Fruit fly (Drosophila melanogaster) whole organism, embryonic: ENCODE measurements around the gene CG33172.

ENCODE experiments used
- Adf1 ChIP-seq: fragments of 200-800 bp; sonication (Bioruptor generic); IDR thresholded peaks from 2 replicates; pipeline ENCODE4 v1.3.6; 2022; ENCODE audit warnings: missing biosample characterization, missing genetic modification characterization
- Aef1 ChIP-seq: fragments of 200-800 bp; sonication (Bioruptor generic); IDR thresholded peaks from 3 replicates; pipeline ENCODE4 v1.3.6; 2022; ENCODE audit warnings: missing biosample characterization, missing genetic modification characterization
- B-H1 ChIP-seq: fragments of 200-800 bp; sonication (Bioruptor generic); IDR thresholded peaks from 3 replicates; pipeline ENCODE4 v1.3.6; 2022; ENCODE audit warnings: missing biosample characterization, missing genetic modification characterization
- Blimp-1 ChIP-seq: fragments of 200-800 bp; sonication (Bioruptor generic); optimal IDR thresholded peaks from 3 replicates; lab custom pipeline; 2018; ENCODE audit warnings: missing biosample characterization, missing genetic modification characterization, mild to moderate bottlenecking, moderate library complexity, missing genetic modification reagents
- Bteb2 ChIP-seq: fragments of 200-800 bp; sonication (Bioruptor generic); optimal IDR thresholded peaks from 2 replicates; lab custom pipeline; 2016; ENCODE audit warnings: missing biosample characterization, missing genetic modification characterization
- CG10543 ChIP-seq: fragments of 200-800 bp; sonication (Bioruptor generic); optimal IDR thresholded peaks from 3 replicates; lab custom pipeline; 2017; ENCODE audit warnings: missing biosample characterization, mild to moderate bottlenecking, missing genetic modification characterization, moderate library complexity
- CG10979 ChIP-seq: fragments of 200-800 bp; sonication (Bioruptor generic); optimal IDR thresholded peaks from 2 replicates; lab custom pipeline; 2018; ENCODE audit warnings: missing biosample characterization, mild to moderate bottlenecking, missing genetic modification characterization, moderate library complexity
- CG11247 ChIP-seq: fragments of 200-800 bp; sonication (Bioruptor generic); IDR thresholded peaks from 2 replicates; pipeline ENCODE4 v1.3.6; 2022; ENCODE audit warnings: missing biosample characterization, missing genetic modification characterization
- CG12299 ChIP-seq: fragments of 200-800 bp; sonication (Bioruptor generic); optimal IDR thresholded peaks from 2 replicates; lab custom pipeline; 2018; ENCODE audit warnings: missing biosample characterization, mild to moderate bottlenecking, missing genetic modification characterization
- CG1233 ChIP-seq: fragments of 200-800 bp; sonication (Bioruptor generic); optimal IDR thresholded peaks from 4 replicates; lab custom pipeline; 2018; ENCODE audit warnings: missing biosample characterization, mild to moderate bottlenecking, missing genetic modification characterization
- CG13775 ChIP-seq: fragments of 200-800 bp; sonication (Bioruptor generic); optimal IDR thresholded peaks from 3 replicates; lab custom pipeline; 2017; ENCODE audit warnings: missing biosample characterization, mild to moderate bottlenecking, missing genetic modification characterization
- CG17912 ChIP-seq: fragments of 200-800 bp; sonication (Bioruptor generic); optimal IDR thresholded peaks from 2 replicates; lab custom pipeline; 2018; ENCODE audit warnings: missing biosample characterization, mild to moderate bottlenecking, missing genetic modification characterization
- CG2712 ChIP-seq: fragments of 200-800 bp; optimal IDR thresholded peaks from 3 replicates; lab custom pipeline; 2019; ENCODE audit warnings: missing biosample characterization, mild to moderate bottlenecking, missing genetic modification characterization, moderate library complexity
- CG3065 ChIP-seq: fragments of 200-800 bp; sonication (Bioruptor generic); optimal IDR thresholded peaks from 2 replicates; lab custom pipeline; 2016; ENCODE audit warnings: missing biosample characterization, missing genetic modification characterization
- CG4820 ChIP-seq: fragments of 200-800 bp; sonication (Bioruptor generic); optimal IDR thresholded peaks from 3 replicates; lab custom pipeline; 2016; ENCODE audit warnings: missing biosample characterization, missing genetic modification characterization
- CG7357 ChIP-seq: fragments of 200-800 bp; sonication (Bioruptor generic); IDR thresholded peaks from 3 replicates; pipeline ENCODE4 v1.3.6; 2022; ENCODE audit warnings: missing biosample characterization, missing genetic modification characterization
- CG7928 ChIP-seq: fragments of 200-800 bp; sonication (Bioruptor generic); optimal IDR thresholded peaks from 2 replicates; lab custom pipeline; 2017; ENCODE audit warnings: missing biosample characterization, mild to moderate bottlenecking, missing genetic modification characterization
- CG8281 ChIP-seq: fragments of 200-800 bp; sonication (Bioruptor generic); optimal IDR thresholded peaks from 2 replicates; lab custom pipeline; 2018; ENCODE audit warnings: missing biosample characterization, mild to moderate bottlenecking, missing genetic modification characterization, moderate library complexity
- CG8290 ChIP-seq, 3 experiments: fragments of 200-800 bp; sonication (Bioruptor generic); optimal IDR thresholded peaks; 2 replicates each; lab custom pipeline; 2016 to 2019; ENCODE audit warnings: missing biosample characterization in 3 of 3, missing genetic modification characterization in 3 of 3, mild to moderate bottlenecking in 2 of 3, moderate library complexity in 1 of 3
- Chrac-16 ChIP-seq: fragments of 200-800 bp; sonication (Bioruptor generic); optimal IDR thresholded peaks from 3 replicates; lab custom pipeline; 2016; ENCODE audit warnings: missing biosample characterization, missing genetic modification characterization
- Dad ChIP-seq: fragments of 200-800 bp; sonication (Bioruptor generic); optimal IDR thresholded peaks from 3 replicates; lab custom pipeline; 2016; ENCODE audit warnings: missing biosample characterization, missing genetic modification characterization
- Ets65A ChIP-seq: fragments of 200-800 bp; sonication (Bioruptor generic); peaks from one replicate; lab custom pipeline; 2016; ENCODE audit warnings: missing biosample characterization, missing genetic modification characterization
- Fer2 ChIP-seq: fragments of 200-800 bp; sonication (Bioruptor generic); optimal IDR thresholded peaks from 2 replicates; lab custom pipeline; 2018; ENCODE audit warnings: missing biosample characterization, mild to moderate bottlenecking, missing genetic modification characterization, moderate library complexity
- Gsc ChIP-seq: fragments of 200-800 bp; sonication (Bioruptor generic); IDR thresholded peaks from 2 replicates; pipeline ENCODE4 v1.3.6; 2022; ENCODE audit warnings: missing biosample characterization, missing genetic modification characterization
- Max ChIP-seq: fragments of 200-800 bp; sonication (Bioruptor generic); optimal IDR thresholded peaks from 2 replicates; lab custom pipeline; 2016; ENCODE audit warnings: missing biosample characterization, mild to moderate bottlenecking, missing genetic modification characterization
- Opbp ChIP-seq: fragments of 200-800 bp; sonication (Bioruptor generic); IDR thresholded peaks from 3 replicates; pipeline ENCODE4 v1.3.6; 2022; ENCODE audit warnings: missing biosample characterization, missing genetic modification characterization; ENCODE audit not compliant: partially characterized antibody
- Trl ChIP-seq, 3 experiments: fragments of >200 bp in 2 of 3; fragments of 200-800 bp in 1 of 3; sonication (Bioruptor generic) in 1 of 3; optimal IDR thresholded peaks; 2 replicates in 1 of 3; 3 replicates in 2 of 3; lab custom pipeline; 2016 to 2017; ENCODE audit warnings: missing biosample characterization in 1 of 3, missing genetic modification characterization in 1 of 3
- ac ChIP-seq: fragments of 200-800 bp; sonication (Bioruptor generic); optimal IDR thresholded peaks from 3 replicates; lab custom pipeline; 2017; ENCODE audit warnings: missing biosample characterization, mild to moderate bottlenecking, missing genetic modification characterization
- amos ChIP-seq: fragments of 200-800 bp; sonication (Bioruptor generic); IDR thresholded peaks from 2 replicates; pipeline ENCODE4 v1.3.6; 2022; ENCODE audit warnings: missing biosample characterization, missing genetic modification characterization; ENCODE audit not compliant: partially characterized antibody
- ase ChIP-seq: fragments of 200-800 bp; sonication (Bioruptor generic); IDR thresholded peaks from 3 replicates; pipeline ENCODE4 v1.3.6; 2022; ENCODE audit warnings: missing biosample characterization, missing genetic modification characterization
- bcd ChIP-seq: fragments of 200-800 bp; sonication (Bioruptor generic); optimal IDR thresholded peaks from 2 replicates; lab custom pipeline; 2017; ENCODE audit warnings: missing biosample characterization, mild to moderate bottlenecking, missing genetic modification characterization
- chm ChIP-seq: fragments of 200-800 bp; sonication (Bioruptor generic); IDR thresholded peaks from 2 replicates; pipeline ENCODE4 v1.3.6; 2022; ENCODE audit warnings: missing biosample characterization, missing genetic modification characterization
- danr ChIP-seq: fragments of 200-800 bp; sonication (Bioruptor generic); IDR thresholded peaks from 2 replicates; pipeline ENCODE4 v1.3.6; 2022; ENCODE audit warnings: missing biosample characterization, missing genetic modification characterization
- gro ChIP-seq: fragments of 200-800 bp; sonication (Bioruptor generic); optimal IDR thresholded peaks from 2 replicates; lab custom pipeline; 2016; ENCODE audit warnings: missing biosample characterization, missing genetic modification characterization
- ham ChIP-seq: fragments of 200-800 bp; sonication (Bioruptor generic); IDR thresholded peaks from 2 replicates; pipeline ENCODE4 v1.3.6; 2022; ENCODE audit warnings: missing biosample characterization, missing genetic modification characterization
- ind ChIP-seq: fragments of 200-800 bp; sonication (Bioruptor generic); optimal IDR thresholded peaks from 3 replicates; lab custom pipeline; 2016; ENCODE audit warnings: missing biosample characterization, missing genetic modification characterization
- odd ChIP-seq: fragments of 200-800 bp; sonication (Bioruptor generic); optimal IDR thresholded peaks from 2 replicates; lab custom pipeline; 2017; ENCODE audit warnings: missing biosample characterization, mild to moderate bottlenecking, missing genetic modification characterization
- pfk ChIP-seq: fragments of 200-800 bp; sonication (Bioruptor generic); optimal IDR thresholded peaks from 2 replicates; lab custom pipeline; 2018; ENCODE audit warnings: missing biosample characterization, mild to moderate bottlenecking, missing genetic modification characterization, moderate library complexity
- pzg ChIP-seq: fragments of 200-800 bp; sonication (Bioruptor generic); optimal IDR thresholded peaks from 3 replicates; lab custom pipeline; 2018; ENCODE audit warnings: missing biosample characterization, mild to moderate bottlenecking, missing genetic modification characterization, moderate library complexity
- repo ChIP-seq: fragments of 200-800 bp; sonication (Bioruptor generic); optimal IDR thresholded peaks from 2 replicates; lab custom pipeline; 2016; ENCODE audit warnings: missing biosample characterization, missing genetic modification characterization
- rib ChIP-seq: fragments of 200-800 bp; sonication (Bioruptor generic); IDR thresholded peaks from 2 replicates; pipeline ENCODE4 v1.3.6; 2022; ENCODE audit warnings: missing biosample characterization, missing genetic modification characterization
- row ChIP-seq: fragments of 200-800 bp; sonication (Bioruptor generic); IDR thresholded peaks from 3 replicates; pipeline ENCODE4 v1.3.6; 2022; ENCODE audit warnings: missing biosample characterization, missing genetic modification characterization
- sr ChIP-seq: fragments of 200-800 bp; sonication (Bioruptor generic); IDR thresholded peaks from 3 replicates; pipeline ENCODE4 v1.3.6; 2022; ENCODE audit warnings: missing biosample characterization, missing genetic modification characterization
- tio ChIP-seq: fragments of 200-800 bp; sonication (Bioruptor generic); optimal IDR thresholded peaks from 2 replicates; lab custom pipeline; 2017; ENCODE audit warnings: missing biosample characterization, missing genetic modification characterization, inconsistent platforms
- tll ChIP-seq, 2 experiments: fragments of 200-800 bp in 1 of 2; fragments of >200 bp in 1 of 2; sonication (Bioruptor generic) in 1 of 2; optimal IDR thresholded peaks; 2 replicates each; lab custom pipeline; 2017 to 2019; ENCODE audit warnings: missing biosample characterization in 2 of 2, missing genetic modification characterization in 2 of 2, mild to moderate bottlenecking in 1 of 2, moderate library complexity in 1 of 2
- ttk ChIP-seq: fragments of 200-800 bp; sonication (Bioruptor generic); IDR thresholded peaks from 2 replicates; pipeline ENCODE4 v2.1.2; 2022; ENCODE audit warnings: missing biosample characterization, missing genetic modification characterization
- tup ChIP-seq: fragments of 200-800 bp; sonication (Bioruptor generic); optimal IDR thresholded peaks from 2 replicates; lab custom pipeline; 2016; ENCODE audit warnings: missing biosample characterization, mild to moderate bottlenecking, missing genetic modification characterization, moderate library complexity
- tx ChIP-seq: fragments of 200-800 bp; sonication (Bioruptor generic); optimal IDR thresholded peaks from 2 replicates; lab custom pipeline; 2016; ENCODE audit warnings: missing biosample characterization, missing genetic modification characterization
- unc-4 ChIP-seq: fragments of 200-800 bp; sonication (Bioruptor generic); IDR thresholded peaks from 2 replicates; pipeline ENCODE4 v1.3.6; 2022; ENCODE audit warnings: missing biosample characterization, missing genetic modification characterization; ENCODE audit not compliant: partially characterized antibody

CG33172 gene

dm6 chrX:15738890-15739550 lies 30.4 kb upstream of the CG33172 start, which contains the start of the genes CG11679 and CG8206 (continued):
- TF ChIP-seq tll (GFP tag; optimal IDR thresholded peaks at IDR 0.05; lab: Kevin White, UChicago) (peak in 1 of 2 experiments; percentile 36), row (GFP tag; lab: Robert Waterston, UW) (peak; percentile 89), ham (GFP tag; lab: Robert Waterston, UW) (no peak), bcd (GFP tag; lab: Kevin White, UChicago) (peak; percentile 33), CG8281 (no peak), ttk (GFP tag; lab: Robert Waterston, UW) (no peak), CG8290 (GFP tag; optimal IDR thresholded peaks at IDR 0.05; lab: Kevin White, UChicago) (peak; percentile 6), CG8290 (tag; optimal IDR thresholded peaks at IDR 0.05; lab: Kevin White, UChicago) (no peak), odd (GFP tag; lab: Kevin White, UChicago) (no peak), Opbp (GFP tag; lab: Robert Waterston, UW) (no peak), ac (GFP tag; lab: Kevin White, UChicago) (no peak), chm (GFP tag; lab: Robert Waterston, UW) (no peak), ind (GFP tag; lab: Kevin White, UChicago) (peak; percentile 30), Chrac-16 (GFP tag; lab: Kevin White, UChicago) (peak; percentile 24), Dad (peak; percentile 27), unc-4 (GFP tag; lab: Robert Waterston, UW) (0 out of 2 replicates have a peak, but pooled peaks have one; percentile 48), Ets65A (peak; percentile 52), Aef1 (GFP tag; lab: Robert Waterston, UW) (peak; percentile 26; the same call in 1 of the 3 replicates), amos (no peak), Adf1 (GFP tag; lab: Robert Waterston, UW) (no peak), CG17912 (GFP tag; lab: Kevin White, UChicago) (peak; percentile 9), CG10979 (no peak), CG11247 (GFP tag; lab: Robert Waterston, UW) (no peak), ase (GFP tag; lab: Robert Waterston, UW) (no peak), Blimp-1 (GFP tag; lab: Kevin White, UChicago) (no peak), pzg (GFP tag; lab: Kevin White, UChicago) (peak; percentile 54), tup (no peak), repo (GFP tag; lab: Kevin White, UChicago) (no peak), CG12299 (no peak), CG2712 (tag; lab: Kevin White, UChicago) (peak; percentile 42), Trl (optimal IDR thresholded peaks at IDR 0.05; lab: Kevin White, UChicago) (no peak), Trl (GFP tag; optimal IDR thresholded peaks at IDR 0.05; lab: Kevin White, UChicago) (peak; percentile 23), CG10543 (GFP tag; lab: Kevin White, UChicago) (peak; percentile 34), Fer2 (tag; lab: Kevin White, UChicago) (no peak), sr (no peak), CG4820 (peak; percentile 35), CG7357 (GFP tag; lab: Robert Waterston, UW) (no peak), danr (no peak), CG1233 (no peak), tio (GFP tag; lab: Kevin White, UChicago) (no peak), CG13775 (GFP tag; lab: Kevin White, UChicago) (peak; percentile 37), CG7928 (GFP tag; lab: Kevin White, UChicago) (no peak), pfk (GFP tag; lab: Kevin White, UChicago) (no peak), Max (GFP tag; lab: Kevin White, UChicago) (peak; percentile 24), B-H1 (GFP tag; lab: Robert Waterston, UW) (no peak), Bteb2 (no peak), rib (GFP tag; lab: Robert Waterston, UW) (no peak), CG3065 (GFP tag; lab: Kevin White, UChicago) (no peak), tx (peak; percentile 41), gro (GFP tag; lab: Kevin White, UChicago) (peak; percentile 34), Gsc (GFP tag; lab: Robert Waterston, UW) (no peak)
